Fruit fly (Drosophila melanogaster): ENCODE results near the gene Sirt4.

The Sirt4 gene

DNA sequence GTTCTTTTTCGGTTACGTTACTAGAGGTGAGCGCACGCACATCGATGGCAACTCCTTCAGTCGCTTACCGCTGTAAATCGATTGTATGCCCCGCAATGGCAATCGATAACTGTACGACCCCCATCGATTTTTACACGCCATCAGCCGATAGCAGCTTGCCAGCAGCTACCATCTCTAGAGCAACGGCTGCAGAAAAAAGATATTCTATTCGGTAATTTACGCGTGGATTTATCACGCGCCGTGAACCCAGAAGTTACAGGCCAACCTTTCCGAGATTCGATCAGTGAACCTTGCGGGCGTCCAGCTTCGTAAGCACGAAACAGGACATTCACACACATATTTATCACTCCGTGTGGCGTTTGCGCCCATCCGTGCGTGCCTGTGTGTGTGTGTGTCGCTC lies at the start of gene Sirt4, which contains the start of gene CG4119:
Gene Sirt4, minus strand, starts transcription at position 39 of the 400 bp plus-strand sequence.
Gene CG4119, plus strand, starts transcription at position 151 of the 400 bp plus-strand sequence.
- peak; percentile 17 for TF ChIP-seq svp (GFP tag)
- no peak for TF ChIP-seq achi (GFP tag; optimal IDR thresholded peaks at IDR 0.05)
- TF ChIP-seq CG9139 (GFP tag; optimal IDR thresholded peaks at IDR 0.05): no peak
- TF ChIP-seq vri (GFP tag; optimal IDR thresholded peaks at IDR 0.05): peak; percentile 27
- peak; percentile 4 for TF ChIP-seq CG31627 (GFP tag; optimal IDR thresholded peaks at IDR 0.05)
- TF ChIP-seq CG32006 (GFP tag; optimal IDR thresholded peaks at IDR 0.05): no peak
- no peak for TF ChIP-seq CG6792 (GFP tag; optimal IDR thresholded peaks at IDR 0.05)
- no peak for TF ChIP-seq fd59A (GFP tag; optimal IDR thresholded peaks at IDR 0.05)
- TF ChIP-seq eg (GFP tag; IDR thresholded peaks at IDR 0.05): no peak
- TF ChIP-seq net (GFP tag; optimal IDR thresholded peaks at IDR 0.05): no peak
- TF ChIP-seq CG11902 (GFP tag; optimal IDR thresholded peaks at IDR 0.05): no peak
- peak; percentile 35 for TF ChIP-seq CG6808 (GFP tag; optimal IDR thresholded peaks at IDR 0.05)
- TF ChIP-seq Hr4 (GFP tag; optimal IDR thresholded peaks at IDR 0.05): no peak
- TF ChIP-seq ss (GFP tag; optimal IDR thresholded peaks at IDR 0.05): peak in 1 of 2 experiments; percentile 12
- TF ChIP-seq topi (GFP tag; optimal IDR thresholded peaks at IDR 0.05): no peak
- TF ChIP-seq Sox102F (GFP tag; optimal IDR thresholded peaks at IDR 0.05): no peak
- TF ChIP-seq CG3919 (GFP tag; optimal IDR thresholded peaks at IDR 0.05): no peak
- TF ChIP-seq Sox14 (GFP tag; optimal IDR thresholded peaks at IDR 0.05): no peak
- no peak for TF ChIP-seq salr (GFP tag; optimal IDR thresholded peaks at IDR 0.05)
- TF ChIP-seq CG8632 (GFP tag; optimal IDR thresholded peaks at IDR 0.05): no peak
- no peak for TF ChIP-seq Sox15 (GFP tag; optimal IDR thresholded peaks at IDR 0.05)
- no peak for TF ChIP-seq CG3032 (tag; optimal IDR thresholded peaks at IDR 0.05)
- peak; percentile 27 for TF ChIP-seq esn (GFP tag; optimal IDR thresholded peaks at IDR 0.05)
- TF ChIP-seq CG6163 (GFP tag; IDR thresholded peaks at IDR 0.05): no peak
- no peak for TF ChIP-seq Smox (GFP tag; optimal IDR thresholded peaks at IDR 0.05)
- TF ChIP-seq pdm3 (GFP tag; optimal IDR thresholded peaks at IDR 0.05): no peak
- TF ChIP-seq fkh (GFP tag; optimal IDR thresholded peaks at IDR 0.05): no peak
- TF ChIP-seq Hr38 (GFP tag; optimal IDR thresholded peaks at IDR 0.05): no peak
- no peak for TF ChIP-seq dsx (GFP tag; optimal IDR thresholded peaks at IDR 0.05; ENCODE audit: poor library complexity, severe bottlenecking)
- TF ChIP-seq CG8119 (GFP tag; IDR thresholded peaks at IDR 0.05): no peak
- no peak for TF ChIP-seq Eip75B (GFP tag; optimal IDR thresholded peaks at IDR 0.05)
- TF ChIP-seq OdsH (GFP tag; optimal IDR thresholded peaks at IDR 0.05): no peak
- no peak for TF ChIP-seq Blimp-1 (GFP tag; optimal IDR thresholded peaks at IDR 0.05)

- TF ChIP-seq topi (GFP tag; optimal IDR thresholded peaks at IDR 0.05): no peak
- TF ChIP-seq net (GFP tag; optimal IDR thresholded peaks at IDR 0.05): no peak
- TF ChIP-seq CG3032 (tag; optimal IDR thresholded peaks at IDR 0.05): no peak
- no peak for TF ChIP-seq CG6808 (GFP tag; optimal IDR thresholded peaks at IDR 0.05)
- TF ChIP-seq cyc (GFP tag; optimal IDR thresholded peaks at IDR 0.05): no peak
- TF ChIP-seq ss (GFP tag; optimal IDR thresholded peaks at IDR 0.05): no peak
- TF ChIP-seq achi (GFP tag; optimal IDR thresholded peaks at IDR 0.05): no peak
- no peak for TF ChIP-seq CG9139 (GFP tag; optimal IDR thresholded peaks at IDR 0.05)
- TF ChIP-seq CG6163 (GFP tag; IDR thresholded peaks at IDR 0.05): no peak
- no peak for TF ChIP-seq Sox14 (GFP tag; optimal IDR thresholded peaks at IDR 0.05)
- TF ChIP-seq Hr39 (GFP tag; optimal IDR thresholded peaks at IDR 0.05): no peak
- TF ChIP-seq Blimp-1 (GFP tag; optimal IDR thresholded peaks at IDR 0.05): no peak
- no peak for TF ChIP-seq Gug (GFP tag; IDR thresholded peaks at IDR 0.05)
- TF ChIP-seq OdsH (GFP tag; optimal IDR thresholded peaks at IDR 0.05): no peak
- no peak for TF ChIP-seq CG8119 (GFP tag; IDR thresholded peaks at IDR 0.05)
Measured at dm6 chrX:5714786-5715185, 49.0 kb upstream of the Sirt4 start.

- TF ChIP-seq Eip78C (GFP tag) (peak; percentile 13), svp (GFP tag) (peak; percentile 65), CG6163 (GFP tag; IDR thresholded peaks at IDR 0.05) (peak; percentile 22; the same call in 1 of the 3 replicates), CG10631 (GFP tag; optimal IDR thresholded peaks at IDR 0.05) (no peak), CG3032 (tag; optimal IDR thresholded peaks at IDR 0.05) (no peak), CG6808 (GFP tag; optimal IDR thresholded peaks at IDR 0.05) (no peak)
Measured at dm6 chrX:5712966-5713365, 47.2 kb upstream of the Sirt4 start.

Data from whole organism, prepupa.